Worm (Caenorhabditis elegans): ENCODE data around the gene srh-289.

Gene srh-289

DNA sequence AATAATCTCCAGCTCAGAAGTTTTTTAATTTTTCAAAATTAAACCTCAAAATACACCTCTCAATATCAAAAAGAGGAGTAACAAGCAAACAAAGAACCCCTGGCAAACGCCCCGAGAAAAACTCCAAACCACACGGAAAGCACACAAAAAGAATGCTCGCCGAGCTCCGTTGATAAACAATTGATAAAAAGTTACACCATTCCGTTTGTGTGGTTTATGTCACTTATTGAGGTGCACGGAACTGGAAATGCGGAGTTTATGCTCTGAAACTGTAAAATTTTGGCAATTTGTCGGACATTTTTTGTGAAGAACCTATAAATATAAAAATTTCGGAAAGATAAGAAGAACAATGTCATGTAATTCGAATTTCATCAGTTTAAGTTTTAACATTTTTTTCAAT is 41.5 kb downstream of the srh-289 start:
- TF ChIP-seq nhr-21 (tag; optimal IDR thresholded peaks at IDR 0.05) (no peak), unc-62 (GFP tag; optimal IDR thresholded peaks at IDR 0.05) (no peak), unc-39 (tag; optimal IDR thresholded peaks at IDR 0.05) (no peak), unc-55 (GFP tag; optimal IDR thresholded peaks at IDR 0.05) (no peak), nhr-10 (tag; optimal IDR thresholded peaks at IDR 0.05) (no peak), sma-9 (GFP tag; optimal IDR thresholded peaks at IDR 0.05) (peak; percentile 33), sma-9 (tag; optimal IDR thresholded peaks at IDR 0.05) (no peak), snpc-4 (tag; optimal IDR thresholded peaks at IDR 0.05) (no peak), gmeb-1 (tag; optimal IDR thresholded peaks at IDR 0.05) (peak; percentile 18), nhr-237 (tag; optimal IDR thresholded peaks at IDR 0.05) (no peak), nhr-129 (tag; optimal IDR thresholded peaks at IDR 0.05) (no peak), nhr-77 (tag; optimal IDR thresholded peaks at IDR 0.05) (no peak), ztf-4 (tag; optimal IDR thresholded peaks at IDR 0.05) (no peak), Y55F3AM.14 (GFP tag; optimal IDR thresholded peaks at IDR 0.05) (no peak), ceh-16 (tag; optimal IDR thresholded peaks at IDR 0.05) (no peak), C34F6.9 (tag; optimal IDR thresholded peaks at IDR 0.05) (no peak), ama-1 (optimal IDR thresholded peaks at IDR 0.05) (no peak), aly-2 (tag; optimal IDR thresholded peaks at IDR 0.05) (no peak), nhr-11 (tag; optimal IDR thresholded peaks at IDR 0.05) (no peak), blmp-1 (tag; optimal IDR thresholded peaks at IDR 0.05; ENCODE audit: insufficient read depth) (no peak), lsy-2 (tag; optimal IDR thresholded peaks at IDR 0.05) (no peak), R02D3.7 (tag; optimal IDR thresholded peaks at IDR 0.05) (no peak), skn-1 (tag; optimal IDR thresholded peaks at IDR 0.05) (no peak), nhr-25 (tag; optimal IDR thresholded peaks at IDR 0.05) (no peak), fos-1 (tag; optimal IDR thresholded peaks at IDR 0.05) (peak; percentile 75), dmd-4 (tag; optimal IDR thresholded peaks at IDR 0.05) (no peak), crh-2 (tag; optimal IDR thresholded peaks at IDR 0.05) (peak; percentile 42), ztf-1 (GFP tag; conservative IDR thresholded peaks at IDR 0.05) (no peak), elt-1 (tag; optimal IDR thresholded peaks at IDR 0.05) (no peak), ceh-82 (tag; optimal IDR thresholded peaks at IDR 0.05) (no peak), mbf-1 (tag; optimal IDR thresholded peaks at IDR 0.05) (no peak)

DNA sequence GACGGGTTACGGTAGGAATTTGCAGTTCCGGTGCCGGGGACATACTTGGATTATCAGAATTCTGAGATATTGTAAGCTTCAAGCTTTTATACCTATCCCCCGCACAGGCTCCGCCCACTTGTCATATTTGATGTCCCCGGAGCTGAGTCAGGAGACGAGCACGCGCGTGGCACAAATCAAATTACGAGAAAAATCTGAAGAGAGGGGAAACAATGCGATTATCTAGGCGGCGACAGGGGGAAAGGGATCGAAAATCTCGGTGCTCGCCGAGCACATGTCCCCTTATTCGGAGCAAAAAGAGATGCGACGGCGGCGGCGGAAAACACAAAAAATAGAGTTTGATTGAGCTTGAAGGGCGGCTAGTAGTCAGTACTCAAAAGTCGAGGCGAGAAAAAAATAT is 44.7 kb downstream of the srh-289 start, which contains the start of gene R12G8.1:
TSS of gene R12G8.1 (minus strand) at position 63 of the 400 bp plus-strand sequence.
- TF ChIP-seq sma-9 (GFP tag; optimal IDR thresholded peaks at IDR 0.05) (peak; percentile 45), sma-9 (tag; optimal IDR thresholded peaks at IDR 0.05) (no peak), sem-4 (tag; optimal IDR thresholded peaks at IDR 0.05) (peak; percentile 5), mdl-1 (tag; optimal IDR thresholded peaks at IDR 0.05) (peak in 1 of 2 experiments; percentile 5), F13H6.1 (tag; optimal IDR thresholded peaks at IDR 0.05) (peak; percentile 33), nhr-77 (tag; optimal IDR thresholded peaks at IDR 0.05) (no peak), unc-39 (tag; optimal IDR thresholded peaks at IDR 0.05) (no peak), skn-1 (tag; optimal IDR thresholded peaks at IDR 0.05) (no peak)

DNA sequence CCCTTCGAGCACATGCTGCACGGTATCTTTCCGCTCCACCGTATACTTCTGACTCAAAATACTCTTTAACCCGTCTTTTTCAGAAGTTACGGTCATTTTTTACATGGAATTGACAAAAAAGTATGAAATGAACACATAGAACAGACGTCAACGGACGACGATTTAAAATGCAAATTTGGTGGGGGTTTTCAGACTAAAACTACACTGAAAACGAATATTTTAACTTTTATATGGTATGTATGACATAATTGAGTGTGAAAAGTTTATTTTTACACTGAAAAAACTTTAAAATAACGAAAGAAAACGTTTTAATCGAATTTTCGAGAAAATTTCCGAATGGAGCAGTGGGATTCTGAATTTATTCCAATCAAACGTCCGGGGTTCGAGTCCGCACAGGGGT is 46.9 kb downstream of the srh-289 start, which contains the start of gene twk-36:
TSS of gene twk-36 (minus strand) at position 101 of the 400 bp plus-strand sequence.
- TF ChIP-seq peb-1 (tag; optimal IDR thresholded peaks at IDR 0.05) (no peak), elt-1 (tag; optimal IDR thresholded peaks at IDR 0.05) (no peak), sem-4 (tag; optimal IDR thresholded peaks at IDR 0.05) (no peak), C34F6.9 (tag; optimal IDR thresholded peaks at IDR 0.05) (no peak)

DNA sequence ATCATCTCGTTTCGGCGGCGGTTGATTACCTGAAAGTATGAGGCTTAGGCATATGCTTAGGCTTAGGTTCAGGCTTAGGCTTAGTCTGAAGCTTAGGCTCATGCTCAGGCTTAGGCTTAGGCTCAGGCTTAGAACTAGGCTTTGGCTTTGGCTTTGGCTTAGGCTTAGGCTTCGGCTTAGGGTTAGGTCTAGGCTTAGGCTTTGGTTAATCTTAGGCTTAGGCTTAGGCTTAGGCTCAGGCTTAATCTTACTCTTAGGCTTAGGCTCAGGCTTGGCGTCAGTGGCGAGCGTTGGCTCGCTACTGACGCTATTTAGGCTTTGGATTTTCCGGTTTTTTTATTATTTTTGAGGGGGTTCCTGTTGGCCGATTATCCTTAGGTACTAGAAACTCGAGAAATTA is 50.1 kb downstream of the srh-289 start:
- TF ChIP-seq nhr-25 (tag; optimal IDR thresholded peaks at IDR 0.05) (no peak), dmd-4 (tag; optimal IDR thresholded peaks at IDR 0.05) (no peak), unc-39 (tag; optimal IDR thresholded peaks at IDR 0.05) (no peak), unc-62 (GFP tag; optimal IDR thresholded peaks at IDR 0.05) (no peak), Y55F3AM.14 (GFP tag; optimal IDR thresholded peaks at IDR 0.05) (no peak), sma-3 (GFP tag; optimal IDR thresholded peaks at IDR 0.05) (no peak), nhr-12 (tag; optimal IDR thresholded peaks at IDR 0.05) (no peak), nhr-11 (tag; optimal IDR thresholded peaks at IDR 0.05) (no peak), C34F6.9 (tag; optimal IDR thresholded peaks at IDR 0.05) (no peak), gmeb-1 (tag; optimal IDR thresholded peaks at IDR 0.05) (no peak), elt-3 (tag; optimal IDR thresholded peaks at IDR 0.05) (no peak), lin-13 (GFP tag; optimal IDR thresholded peaks at IDR 0.05) (no peak), nhr-237 (tag; optimal IDR thresholded peaks at IDR 0.05) (no peak), ama-1 (optimal IDR thresholded peaks at IDR 0.05) (no peak), peb-1 (tag; optimal IDR thresholded peaks at IDR 0.05) (no peak), fos-1 (tag; optimal IDR thresholded peaks at IDR 0.05) (no peak), nhr-77 (tag; optimal IDR thresholded peaks at IDR 0.05) (no peak), nhr-129 (tag; optimal IDR thresholded peaks at IDR 0.05) (no peak), elt-1 (tag; optimal IDR thresholded peaks at IDR 0.05) (no peak)
